Worm (Caenorhabditis elegans) whole organism, L1 larva: ENCODE results near the gene C05B5.4.

Experiments used
- aha-1 ChIP-seq: fragments of 150-350 bp; optimal IDR thresholded peaks from 2 replicates; lab custom pipeline; 2014; ENCODE audit warnings: missing biosample characterization, missing genetic modification characterization
- alr-1 ChIP-seq: fragments of 200-800 bp; sonication (Bioruptor generic); optimal IDR thresholded peaks from 2 replicates; lab custom pipeline; 2018; ENCODE audit warnings: borderline replicate concordance, mild to moderate bottlenecking, missing genetic modification characterization, missing compliant biosample characterization
- ama-1 ChIP-seq: fragments of 150-350 bp; optimal IDR thresholded peaks from 2 replicates; lab custom pipeline; 2014
- blmp-1 ChIP-seq: fragments of 150-350 bp; optimal IDR thresholded peaks from 2 replicates; lab custom pipeline; 2014; ENCODE audit warnings: missing biosample characterization, missing genetic modification characterization
- ceh-82 ChIP-seq, 3 experiments: fragments of 150-350 bp in 1 of 3; sonication (generic microtip) in 2 of 3; optimal IDR thresholded peaks; 2 replicates each; lab custom pipeline; 2014 to 2017; ENCODE audit warnings: missing biosample characterization in 3 of 3, missing genetic modification characterization in 3 of 3
- dsc-1 ChIP-seq: sonication (generic microtip); optimal IDR thresholded peaks from 2 replicates; lab custom pipeline; 2016; ENCODE audit warnings: mild to moderate bottlenecking, missing genetic modification characterization, missing compliant biosample characterization
- egl-27 ChIP-seq, 2 experiments: fragments of 150-350 bp in 1 of 2; sonication (generic microtip); optimal IDR thresholded peaks; 3 replicates each; lab custom pipeline; 2017 to 2018; ENCODE audit warnings: missing biosample characterization in 2 of 2, missing genetic modification characterization in 2 of 2, missing genetic modification reagents in 2 of 2
- elt-2 ChIP-seq: sonication (generic microtip); optimal IDR thresholded peaks from 2 replicates; lab custom pipeline; 2016; ENCODE audit warnings: missing genetic modification characterization, mild to moderate bottlenecking, inconsistent platforms, missing compliant biosample characterization, missing genetic modification reagents
- fkh-8 ChIP-seq: sonication (generic microtip); optimal IDR thresholded peaks from 2 replicates; lab custom pipeline; 2016; ENCODE audit warnings: mild to moderate bottlenecking, missing genetic modification characterization, missing compliant biosample characterization
- lir-3 ChIP-seq: sonication (generic microtip); optimal IDR thresholded peaks from 2 replicates; lab custom pipeline; 2016; ENCODE audit warnings: mild to moderate bottlenecking, missing genetic modification characterization, moderate library complexity, missing compliant biosample characterization; ENCODE audit not compliant: poor library complexity
- lsy-2 ChIP-seq, 2 experiments: fragments of 150-350 bp; optimal IDR thresholded peaks; 2 replicates each; lab custom pipeline; 2014; ENCODE audit warnings: missing biosample characterization in 2 of 2, missing genetic modification characterization in 2 of 2
- mdl-1 ChIP-seq, 2 experiments: fragments of 150-350 bp; optimal IDR thresholded peaks; 2 replicates each; lab custom pipeline; 2014 to 2017; ENCODE audit warnings: missing biosample characterization in 2 of 2, missing genetic modification characterization in 2 of 2, inconsistent platforms in 1 of 2
- tbx-2 ChIP-seq: sonication (generic microtip); optimal IDR thresholded peaks from 2 replicates; lab custom pipeline; 2016; ENCODE audit warnings: missing genetic modification characterization, missing compliant biosample characterization

- TF ChIP-seq mdl-1 (tag; optimal IDR thresholded peaks at IDR 0.05; lab: Kevin White, UChicago) (no peak), dsc-1 (tag; lab: Kevin White, UChicago) (no peak), tbx-2 (tag; lab: Kevin White, UChicago) (no peak), fkh-8 (no peak), ama-1 (lab: Kevin White, UChicago) (no peak), egl-27 (tag; optimal IDR thresholded peaks at IDR 0.05; lab: Kevin White, UChicago) (no peak), blmp-1 (peak; percentile 46), ceh-82 (tag; optimal IDR thresholded peaks at IDR 0.05; lab: Kevin White, UChicago) (no peak), lsy-2 (tag; optimal IDR thresholded peaks at IDR 0.05; lab: Kevin White, UChicago) (peak; percentile 12 to 53), elt-2 (tag; lab: Kevin White, UChicago) (no peak), alr-1 (tag; lab: Kevin White, UChicago) (no peak), lir-3 (tag; lab: Kevin White, UChicago) (peak; percentile 20), aha-1 (tag; lab: Kevin White, UChicago) (no peak)
These were observed 13.2 kb downstream of the C05B5.4 start, which contains the start of gene C05B5.8 for ce11 chrIII:10006734-10007348.
